Worm (Caenorhabditis elegans): ENCODE results near the gene F28H7.8.

The F28H7.8 gene

ce11 chrV:10729456-10729904 is 29.3 kb upstream of the F28H7.8 start:
- TF ChIP-seq D2030.7 (GFP tag; IDR thresholded peaks at IDR 0.05) (no peak), F23B12.7 (tag; optimal IDR thresholded peaks at IDR 0.05; ENCODE audit: insufficient read depth) (no peak), ztf-22 (GFP tag; optimal IDR thresholded peaks at IDR 0.05) (peak; percentile 29), lsl-1 (GFP tag; optimal IDR thresholded peaks at IDR 0.05) (no peak), lin-40 (tag; optimal IDR thresholded peaks at IDR 0.05) (peak; percentile 18), mel-28 (tag; optimal IDR thresholded peaks at IDR 0.05; ENCODE audit: borderline replicate concordance) (no peak), cebp-1 (GFP tag; IDR thresholded peaks at IDR 0.05) (no peak), cebp-1 (tag; optimal IDR thresholded peaks at IDR 0.05) (peak; percentile 38), F39B2.1 (GFP tag; IDR thresholded peaks at IDR 0.05) (no peak), dox-1 (GFP tag; IDR thresholded peaks at IDR 0.05) (peak; percentile 15; the same call in 1 of the 2 replicates), atf-7 (tag; optimal IDR thresholded peaks at IDR 0.05) (peak; percentile 51), madf-6 (GFP tag; IDR thresholded peaks at IDR 0.05) (no peak), pbrm-1 (GFP tag; IDR thresholded peaks at IDR 0.05) (no peak), F37B4.10 (GFP tag; IDR thresholded peaks at IDR 0.05) (no peak), tbx-9 (tag; optimal IDR thresholded peaks at IDR 0.05; ENCODE audit: borderline replicate concordance) (no peak), C17E4.6 (GFP tag; IDR thresholded peaks at IDR 0.05) (no peak), ets-4 (GFP tag; optimal IDR thresholded peaks at IDR 0.05) (peak; percentile 35), hrde-1 (tag; optimal IDR thresholded peaks at IDR 0.05; ENCODE audit: borderline replicate concordance) (no peak), egl-44 (GFP tag; IDR thresholded peaks at IDR 0.05) (no peak), ztf-26 (tag; optimal IDR thresholded peaks at IDR 0.05) (peak; percentile 17), nhr-80 (tag; optimal IDR thresholded peaks at IDR 0.05) (peak; percentile 84), Y67H2A.10 (GFP tag; conservative IDR thresholded peaks at IDR 0.05) (no peak), tbp1 (GFP tag; optimal IDR thresholded peaks at IDR 0.05) (peak; percentile 5)

DNA sequence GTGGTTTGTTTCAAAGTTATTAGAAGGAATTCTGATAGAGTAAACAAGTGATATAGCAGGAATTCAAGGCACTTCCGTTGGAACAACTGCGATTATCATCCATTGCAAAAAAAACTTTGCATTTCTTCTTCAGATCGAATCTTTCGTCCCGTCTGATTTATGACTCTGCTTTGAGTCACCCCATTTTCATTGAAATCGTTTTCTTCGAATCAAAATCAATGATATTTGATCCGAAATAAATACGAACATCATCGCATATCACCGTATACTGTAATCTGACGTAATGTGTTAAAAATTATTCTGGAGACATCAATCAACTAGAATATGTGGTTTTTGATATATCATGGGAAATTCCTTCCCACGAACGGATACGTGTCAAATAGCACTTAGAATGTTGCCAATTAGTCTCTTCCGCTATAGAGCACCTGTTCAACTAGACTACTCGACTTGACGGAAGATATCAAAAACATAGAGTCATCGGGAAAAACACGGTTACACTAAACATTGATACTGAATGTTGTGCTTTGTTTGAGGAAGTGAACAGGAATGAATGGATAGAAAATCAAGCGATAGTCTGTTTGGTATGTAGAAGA is 27.8 kb upstream of the F28H7.8 start:
- no peak for TF ChIP-seq atf-7 (tag; optimal IDR thresholded peaks at IDR 0.05)
- TF ChIP-seq ceh-79 (tag; optimal IDR thresholded peaks at IDR 0.05), result no peak
- TF ChIP-seq Y56A3A.18 (GFP tag; IDR thresholded peaks at IDR 0.05), result 0 out of 2 replicates have a peak, but pooled peaks have one; percentile 18
- no peak for TF ChIP-seq sdz-38 (tag; optimal IDR thresholded peaks at IDR 0.05)
- no peak for TF ChIP-seq F52B5.7 (tag; optimal IDR thresholded peaks at IDR 0.05)
- no peak for TF ChIP-seq nfya-1 (tag; optimal IDR thresholded peaks at IDR 0.05; ENCODE audit: borderline replicate concordance, insufficient read depth)
- no peak for TF ChIP-seq sea-2 (GFP tag; IDR thresholded peaks at IDR 0.05)
- no peak for TF ChIP-seq D2030.7 (GFP tag; IDR thresholded peaks at IDR 0.05)

DNA sequence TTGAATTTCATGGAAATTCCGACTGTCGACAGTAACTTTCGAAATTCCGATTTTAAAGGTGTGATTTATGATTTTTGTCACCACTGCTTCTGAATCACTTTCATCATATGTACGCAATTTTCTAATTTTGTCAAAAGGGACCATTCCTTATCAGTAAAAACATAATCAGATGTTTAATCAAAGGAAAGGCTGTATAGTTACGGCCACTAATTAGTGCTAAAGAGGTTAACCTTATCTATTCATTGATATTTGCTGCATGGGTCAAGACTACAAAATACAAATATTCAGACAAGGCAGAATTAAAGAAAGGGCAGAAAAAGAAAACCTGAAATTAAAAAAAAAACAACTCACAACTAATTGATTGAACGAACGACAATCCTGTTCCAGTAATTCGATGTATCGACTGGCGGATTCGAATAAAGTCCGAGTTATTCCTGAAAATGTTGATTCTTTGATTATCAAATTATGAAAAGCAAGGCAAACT is 26.7 kb upstream of the F28H7.8 start, which contains the start of gene T28B11.1:
TSS of gene T28B11.1 (minus strand) at position 434 of the 484 bp plus-strand sequence.
- TF ChIP-seq sdz-38 (tag; optimal IDR thresholded peaks at IDR 0.05), result no peak
- no peak for TF ChIP-seq cebp-1 (GFP tag; IDR thresholded peaks at IDR 0.05)
- no peak for TF ChIP-seq cebp-1 (tag; optimal IDR thresholded peaks at IDR 0.05)
- no peak for TF ChIP-seq hlh-26 (GFP tag; conservative IDR thresholded peaks at IDR 0.05)
- no peak for TF ChIP-seq nhr-27 (tag; optimal IDR thresholded peaks at IDR 0.05)
- no peak for TF ChIP-seq repo-1 (tag; optimal IDR thresholded peaks at IDR 0.05)
- TF ChIP-seq unc-130 (GFP tag; optimal IDR thresholded peaks at IDR 0.05), result no peak
- no peak for TF ChIP-seq F52B5.7 (tag; optimal IDR thresholded peaks at IDR 0.05)
- TF ChIP-seq egl-18 (GFP tag; IDR thresholded peaks at IDR 0.05), result no peak
